Fruit fly (Drosophila melanogaster) whole organism, embryonic: ENCODE data around the gene IntS6.

Experiments used
- Atf-2 ChIP-seq: fragments of 200-800 bp; sonication (Bioruptor generic); optimal IDR thresholded peaks from 2 replicates; lab custom pipeline; 2016; ENCODE audit warnings: missing biosample characterization, missing genetic modification characterization
- CG11695 ChIP-seq: fragments of 200-800 bp; sonication (Bioruptor generic); IDR thresholded peaks from 3 replicates; pipeline ENCODE4 v1.3.6; 2022; ENCODE audit warnings: missing biosample characterization, missing genetic modification characterization
- CG12236 ChIP-seq: fragments of 200-800 bp; sonication (Bioruptor generic); optimal IDR thresholded peaks from 2 replicates; lab custom pipeline; 2016; ENCODE audit warnings: missing biosample characterization, missing genetic modification characterization
- CG13624 ChIP-seq: fragments of 200-800 bp; sonication (Bioruptor generic); optimal IDR thresholded peaks from 2 replicates; lab custom pipeline; 2016; ENCODE audit warnings: missing biosample characterization, missing genetic modification characterization
- CG14014 ChIP-seq: fragments of 200-800 bp; sonication (Bioruptor generic); IDR thresholded peaks from 2 replicates; pipeline ENCODE4 v1.3.6; 2022; ENCODE audit warnings: missing biosample characterization, missing genetic modification characterization
- CG14710 ChIP-seq: fragments of 200-800 bp; sonication (Bioruptor generic); optimal IDR thresholded peaks from 3 replicates; lab custom pipeline; 2019; ENCODE audit warnings: missing biosample characterization, mild to moderate bottlenecking, missing genetic modification characterization, moderate library complexity
- CG14965 ChIP-seq: fragments of 200-800 bp; sonication (Bioruptor generic); optimal IDR thresholded peaks from 2 replicates; lab custom pipeline; 2016; ENCODE audit warnings: missing biosample characterization, missing genetic modification characterization, borderline replicate concordance
- CG1603 ChIP-seq: fragments of 200-800 bp; sonication (Bioruptor generic); optimal IDR thresholded peaks from 2 replicates; lab custom pipeline; 2019; ENCODE audit warnings: missing biosample characterization, mild to moderate bottlenecking, missing genetic modification characterization, moderate library complexity
- CG16779 ChIP-seq: fragments of 200-800 bp; sonication (Bioruptor generic); IDR thresholded peaks from 2 replicates; pipeline ENCODE4 v1.3.6; 2022; ENCODE audit warnings: missing biosample characterization, missing genetic modification characterization
- CG18599 ChIP-seq: fragments of 200-800 bp; sonication (Bioruptor generic); optimal IDR thresholded peaks from 3 replicates; lab custom pipeline; 2017; ENCODE audit warnings: missing biosample characterization, missing genetic modification characterization, mild to moderate bottlenecking, moderate library complexity, missing genetic modification reagents
- CG2199 ChIP-seq: fragments of 200-800 bp; sonication (Bioruptor generic); IDR thresholded peaks from 3 replicates; pipeline ENCODE4 v1.3.6; 2022; ENCODE audit warnings: missing biosample characterization, missing genetic modification characterization
- CG34422 ChIP-seq: fragments of 200-800 bp; sonication (Bioruptor generic); IDR thresholded peaks from 3 replicates; pipeline ENCODE4 v1.3.6; 2022; ENCODE audit warnings: missing biosample characterization, missing genetic modification characterization
- CG5953 ChIP-seq: fragments of 200-800 bp; sonication (Bioruptor generic); IDR thresholded peaks from 2 replicates; pipeline ENCODE4 v1.3.6; 2022; ENCODE audit warnings: missing biosample characterization, missing genetic modification characterization
- CG6272 ChIP-seq: fragments of 200-800 bp; sonication (Bioruptor generic); IDR thresholded peaks from 2 replicates; pipeline ENCODE4 v1.3.6; 2022; ENCODE audit warnings: missing biosample characterization, missing genetic modification characterization
- CG6689 ChIP-seq: fragments of 200-800 bp; sonication (Bioruptor generic); IDR thresholded peaks from 2 replicates; pipeline ENCODE4 v1.3.6; 2022; ENCODE audit warnings: missing biosample characterization, missing genetic modification characterization
- CG7786 ChIP-seq: fragments of 200-800 bp; sonication (Bioruptor generic); optimal IDR thresholded peaks from 2 replicates; lab custom pipeline; 2016; ENCODE audit warnings: missing biosample characterization, missing genetic modification characterization
- CG7928 ChIP-seq: fragments of 200-800 bp; sonication (Bioruptor generic); optimal IDR thresholded peaks from 2 replicates; lab custom pipeline; 2017; ENCODE audit warnings: missing biosample characterization, mild to moderate bottlenecking, missing genetic modification characterization
- CG8924 ChIP-seq: fragments of 200-800 bp; optimal IDR thresholded peaks from 3 replicates; lab custom pipeline; 2019; ENCODE audit warnings: missing biosample characterization, mild to moderate bottlenecking, missing genetic modification characterization, moderate library complexity
- CoRest ChIP-seq: fragments of 200-800 bp; sonication (Bioruptor generic); optimal IDR thresholded peaks from 3 replicates; lab custom pipeline; 2018; ENCODE audit warnings: missing biosample characterization, mild to moderate bottlenecking, missing genetic modification characterization, moderate library complexity
- Fer3 ChIP-seq: fragments of 200-800 bp; sonication (Bioruptor generic); optimal IDR thresholded peaks from 2 replicates; lab custom pipeline; 2018; ENCODE audit warnings: missing biosample characterization, mild to moderate bottlenecking, missing genetic modification characterization, moderate library complexity
- Hey ChIP-seq: fragments of 200-800 bp; sonication (Bioruptor generic); optimal IDR thresholded peaks from 3 replicates; lab custom pipeline; 2018; ENCODE audit warnings: missing biosample characterization, mild to moderate bottlenecking, missing genetic modification characterization
- Hr51 ChIP-seq, 2 experiments: fragments of 200-800 bp; sonication (Bioruptor generic); optimal IDR thresholded peaks; 2 replicates in 1 of 2; 3 replicates in 1 of 2; lab custom pipeline; 2016 to 2018; ENCODE audit warnings: missing biosample characterization in 2 of 2, missing genetic modification characterization in 2 of 2, mild to moderate bottlenecking in 1 of 2, moderate library complexity in 1 of 2
- Mes4 ChIP-seq: fragments of 200-800 bp; sonication (Bioruptor generic); optimal IDR thresholded peaks from 2 replicates; lab custom pipeline; 2016; ENCODE audit warnings: missing biosample characterization, missing genetic modification characterization
- Neu2 ChIP-seq: fragments of 200-800 bp; sonication (Bioruptor generic); optimal IDR thresholded peaks from 3 replicates; lab custom pipeline; 2016; ENCODE audit warnings: missing biosample characterization, missing genetic modification characterization, borderline replicate concordance
- PHDP ChIP-seq: fragments of 200-800 bp; sonication (Bioruptor generic); optimal IDR thresholded peaks from 3 replicates; lab custom pipeline; 2018; ENCODE audit warnings: missing biosample characterization, mild to moderate bottlenecking, missing genetic modification characterization, moderate library complexity
- ab ChIP-seq: fragments of 200-800 bp; sonication (Bioruptor generic); optimal IDR thresholded peaks from 2 replicates; lab custom pipeline; 2016; ENCODE audit warnings: missing biosample characterization, missing genetic modification characterization
- ash1 ChIP-seq: fragments of 200-800 bp; sonication (Bioruptor generic); optimal IDR thresholded peaks from 2 replicates; lab custom pipeline; 2018; ENCODE audit warnings: missing biosample characterization, mild to moderate bottlenecking, missing genetic modification characterization
- bowl ChIP-seq: fragments of 200-800 bp; sonication (Bioruptor generic); IDR thresholded peaks from 2 replicates; pipeline ENCODE4 v1.3.6; 2022; ENCODE audit warnings: missing biosample characterization, missing genetic modification characterization
- bsh ChIP-seq, 2 experiments: fragments of 200-800 bp; sonication (Bioruptor generic); optimal IDR thresholded peaks; 2 replicates each; lab custom pipeline; 2017 to 2018; ENCODE audit warnings: mild to moderate bottlenecking in 2 of 2, missing biosample characterization in 2 of 2, missing genetic modification characterization in 2 of 2, moderate library complexity in 1 of 2
- ci ChIP-seq: fragments of 200-800 bp; sonication (Bioruptor generic); IDR thresholded peaks from 3 replicates; pipeline ENCODE4 v1.3.6; 2022; ENCODE audit warnings: missing biosample characterization, missing genetic modification characterization
- dati ChIP-seq: fragments of 200-800 bp; sonication (Bioruptor generic); IDR thresholded peaks from 2 replicates; pipeline ENCODE4 v1.3.6; 2022; ENCODE audit warnings: missing biosample characterization, missing genetic modification characterization
- exex ChIP-seq: fragments of 200-800 bp; sonication (Bioruptor generic); optimal IDR thresholded peaks from 4 replicates; lab custom pipeline; 2018; ENCODE audit warnings: missing biosample characterization, mild to moderate bottlenecking, missing genetic modification characterization, moderate library complexity
- gem ChIP-seq: fragments of 200-800 bp; sonication (Bioruptor generic); optimal IDR thresholded peaks from 2 replicates; lab custom pipeline; 2019; ENCODE audit warnings: missing biosample characterization, mild to moderate bottlenecking, missing genetic modification characterization, moderate library complexity
- gsb-n ChIP-seq: fragments of 200-800 bp; sonication (Bioruptor generic); optimal IDR thresholded peaks from 3 replicates; lab custom pipeline; 2018; ENCODE audit warnings: missing biosample characterization, mild to moderate bottlenecking, missing genetic modification characterization
- h ChIP-seq: fragments of >200 bp; optimal IDR thresholded peaks from 2 replicates; lab custom pipeline; 2017
- ken ChIP-seq: fragments of 200-800 bp; sonication (Bioruptor generic); IDR thresholded peaks from 3 replicates; pipeline ENCODE4 v1.3.6; 2022; ENCODE audit warnings: missing biosample characterization, missing genetic modification characterization
- maf-S ChIP-seq: fragments of 200-800 bp; sonication (Bioruptor generic); optimal IDR thresholded peaks from 2 replicates; lab custom pipeline; 2016; ENCODE audit warnings: missing biosample characterization, missing genetic modification characterization
- p53 ChIP-seq: fragments of 200-800 bp; sonication (Bioruptor generic); optimal IDR thresholded peaks from 2 replicates; lab custom pipeline; 2016; ENCODE audit warnings: missing biosample characterization, missing genetic modification characterization
- pan ChIP-seq, 4 experiments: fragments of >200 bp in 3 of 4; fragments of 200-800 bp in 1 of 4; sonication (Bioruptor generic) in 1 of 4; optimal IDR thresholded peaks in 3 of 4; IDR thresholded peaks in 1 of 4; 2 replicates each; pipeline versions ENCODE4 v1.3.6 to Lab custom; 2017 to 2022; ENCODE audit warnings: missing biosample characterization in 2 of 4, missing genetic modification characterization in 2 of 4, mixed read lengths in 1 of 4
- pb ChIP-seq: fragments of 200-800 bp; sonication (Bioruptor generic); optimal IDR thresholded peaks from 3 replicates; lab custom pipeline; 2016; ENCODE audit warnings: missing biosample characterization, missing genetic modification characterization
- pros ChIP-seq: fragments of 200-800 bp; sonication (Bioruptor generic); optimal IDR thresholded peaks from 3 replicates; lab custom pipeline; 2019; ENCODE audit warnings: missing biosample characterization, mild to moderate bottlenecking, missing genetic modification characterization, moderate library complexity
- ro ChIP-seq: fragments of 200-800 bp; sonication (Bioruptor generic); IDR thresholded peaks from 2 replicates; pipeline ENCODE4 v1.3.6; 2022; ENCODE audit warnings: missing biosample characterization, missing genetic modification characterization
- row ChIP-seq: fragments of 200-800 bp; sonication (Bioruptor generic); IDR thresholded peaks from 3 replicates; pipeline ENCODE4 v1.3.6; 2022; ENCODE audit warnings: missing biosample characterization, missing genetic modification characterization
- shn ChIP-seq: fragments of 200-800 bp; sonication (Bioruptor generic); optimal IDR thresholded peaks from 3 replicates; lab custom pipeline; 2016; ENCODE audit warnings: missing biosample characterization, missing genetic modification characterization
- sna ChIP-seq: fragments of 200-800 bp; sonication (Bioruptor generic); IDR thresholded peaks from 2 replicates; pipeline ENCODE4 v1.3.6; 2022; ENCODE audit warnings: missing biosample characterization, missing genetic modification characterization; ENCODE audit not compliant: partially characterized antibody
- stc ChIP-seq: fragments of 200-800 bp; sonication (Bioruptor generic); IDR thresholded peaks from 2 replicates; pipeline ENCODE4 v1.3.6; 2022; ENCODE audit warnings: missing biosample characterization, missing genetic modification characterization
- tna ChIP-seq: fragments of 200-800 bp; sonication (Bioruptor generic); IDR thresholded peaks from 2 replicates; pipeline ENCODE4 v1.3.6; 2022; ENCODE audit warnings: missing biosample characterization, missing genetic modification characterization; ENCODE audit not compliant: partially characterized antibody
- ttk ChIP-seq: fragments of 200-800 bp; sonication (Bioruptor generic); IDR thresholded peaks from 2 replicates; pipeline ENCODE4 v2.1.2; 2022; ENCODE audit warnings: missing biosample characterization, missing genetic modification characterization
- tx ChIP-seq: fragments of 200-800 bp; sonication (Bioruptor generic); optimal IDR thresholded peaks from 2 replicates; lab custom pipeline; 2016; ENCODE audit warnings: missing biosample characterization, missing genetic modification characterization
- usp ChIP-seq: fragments of >200 bp; optimal IDR thresholded peaks from 2 replicates; lab custom pipeline; 2017; ENCODE audit warnings: missing biosample characterization, missing genetic modification characterization

IntS6 gene

DNA sequence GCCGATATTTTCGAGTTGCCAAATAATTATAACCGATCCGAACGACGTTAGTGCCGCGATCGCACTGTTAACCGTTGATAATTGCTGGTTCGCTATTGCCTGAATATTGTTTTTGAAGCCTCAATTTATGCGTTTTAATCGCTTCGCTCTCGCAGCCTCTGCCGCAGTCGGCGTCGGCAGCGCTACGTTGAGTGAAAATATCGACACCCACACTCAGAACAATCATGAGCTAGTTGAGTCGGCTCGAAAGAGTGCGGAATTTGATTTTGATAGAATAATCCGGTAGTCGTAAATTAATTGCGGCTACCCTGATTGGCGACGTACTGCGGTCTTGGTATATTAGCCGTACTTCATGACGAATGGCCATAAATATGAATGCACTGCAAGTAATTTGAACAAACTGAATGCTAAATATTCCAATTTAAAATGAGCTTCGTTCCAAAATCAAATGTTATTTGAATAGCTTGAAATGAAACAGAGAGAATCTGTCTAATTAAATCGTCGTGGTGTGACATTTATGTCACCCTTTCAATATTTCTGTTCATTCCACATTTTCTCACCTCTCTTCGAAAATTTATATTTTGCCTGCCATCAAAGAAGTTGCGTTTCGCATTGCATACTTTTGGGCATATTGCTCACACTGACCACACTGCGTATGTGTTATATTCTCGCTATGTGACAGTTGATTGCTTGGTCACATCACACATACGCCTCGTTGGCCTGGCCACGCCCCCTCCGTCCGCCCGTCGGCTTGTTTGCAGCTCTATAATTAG, 31.4 kb downstream of the IntS6 start (continued):
- TF ChIP-seq PHDP (tag; lab: Kevin White, UChicago), result no peak
- no peak for TF ChIP-seq bsh (GFP tag; optimal IDR thresholded peaks at IDR 0.05; lab: Kevin White, UChicago)
- no peak for TF ChIP-seq ash1 (GFP tag; lab: Kevin White, UChicago)
- no peak for TF ChIP-seq Atf-2 (GFP tag; lab: Kevin White, UChicago)
- peak; percentile 20 for TF ChIP-seq CG13624 (GFP tag; lab: Kevin White, UChicago)
- no peak for TF ChIP-seq usp (GFP tag; lab: Kevin White, UChicago)
- TF ChIP-seq CG14014 (GFP tag; lab: Robert Waterston, UW), result no peak
- TF ChIP-seq Hr51 (GFP tag; optimal IDR thresholded peaks at IDR 0.05; lab: Kevin White, UChicago), result peak in 1 of 2 experiments; percentile 26
- no peak for TF ChIP-seq CG6272 (GFP tag; lab: Robert Waterston, UW)
- TF ChIP-seq CG5953 (GFP tag; lab: Robert Waterston, UW), result no peak
- no peak for TF ChIP-seq Hey
- no peak for TF ChIP-seq tna (GFP tag; lab: Robert Waterston, UW)
- TF ChIP-seq CG12236, result no peak
- TF ChIP-seq Mes4 (GFP tag; lab: Kevin White, UChicago), result no peak
- no peak for TF ChIP-seq dati
- peak; percentile 24 for TF ChIP-seq exex (tag; lab: Kevin White, UChicago)
- peak; percentile 47 for TF ChIP-seq row (GFP tag; lab: Robert Waterston, UW)
- TF ChIP-seq pros, result no peak
- TF ChIP-seq CG14710 (tag; lab: Kevin White, UChicago), result no peak
- no peak for TF ChIP-seq sna (GFP tag; lab: Robert Waterston, UW)
- 0 out of 3 replicates have a peak, but pooled peaks have one; percentile 9 for TF ChIP-seq CG11695 (GFP tag; lab: Robert Waterston, UW)
- no peak; the same call in 1 of the 2 replicates for TF ChIP-seq CG6689 (GFP tag; lab: Robert Waterston, UW)
- no peak for TF ChIP-seq tx (GFP tag; lab: Kevin White, UChicago)
- TF ChIP-seq CG14965 (GFP tag; lab: Kevin White, UChicago), result no peak
- TF ChIP-seq CG18599 (GFP tag; lab: Kevin White, UChicago), result no peak
- no peak for TF ChIP-seq CG7786 (GFP tag; lab: Kevin White, UChicago)
- no peak for TF ChIP-seq ab
- TF ChIP-seq CG16779 (GFP tag; lab: Robert Waterston, UW), result no peak
- TF ChIP-seq gsb-n (tag; lab: Kevin White, UChicago), result no peak
- TF ChIP-seq h (lab: Kevin White, UChicago), result no peak
- peak; percentile 13; the same call in 1 of the 3 replicates for TF ChIP-seq ci (GFP tag; lab: Robert Waterston, UW)
- TF ChIP-seq shn (GFP tag; lab: Kevin White, UChicago), result no peak
- no peak for TF ChIP-seq CG34422 (GFP tag; lab: Robert Waterston, UW)
- no peak for TF ChIP-seq pb (GFP tag; lab: Kevin White, UChicago)
- no peak for TF ChIP-seq CG8924 (tag; lab: Kevin White, UChicago)
- TF ChIP-seq CG7928 (GFP tag; lab: Kevin White, UChicago), result no peak
- TF ChIP-seq CoRest (tag; lab: Kevin White, UChicago), result no peak
- no peak for TF ChIP-seq pan (optimal IDR thresholded peaks at IDR 0.05; lab: Kevin White, UChicago)
- no peak for TF ChIP-seq pan (GFP tag; optimal IDR thresholded peaks at IDR 0.05 in 1 of 2, IDR thresholded peaks at IDR 0.05 in 1 of 2)
- TF ChIP-seq gem, result peak; percentile 18
- TF ChIP-seq CG2199 (GFP tag; lab: Robert Waterston, UW), result no peak
- TF ChIP-seq ro, result no peak
- TF ChIP-seq Fer3 (tag; lab: Kevin White, UChicago), result no peak
- no peak for TF ChIP-seq bowl
- TF ChIP-seq CG1603 (tag; lab: Kevin White, UChicago), result no peak
- no peak for TF ChIP-seq maf-S (GFP tag; lab: Kevin White, UChicago)
- no peak for TF ChIP-seq ken (GFP tag; lab: Robert Waterston, UW)
- no peak for TF ChIP-seq Neu2 (GFP tag; lab: Kevin White, UChicago)
- TF ChIP-seq p53 (GFP tag; lab: Kevin White, UChicago), result no peak
- TF ChIP-seq ttk (GFP tag; lab: Robert Waterston, UW), result no peak
- TF ChIP-seq stc (GFP tag; lab: Robert Waterston, UW), result no peak
